Fruit fly (Drosophila melanogaster) whole organism, embryonic: ENCODE data around the gene CG5235.

Experiments used
- Adf1 ChIP-seq: fragments of 200-800 bp; sonication (Bioruptor generic); IDR thresholded peaks from 2 replicates; pipeline ENCODE4 v1.3.6; 2022; ENCODE audit warnings: missing biosample characterization, missing genetic modification characterization
- B-H1 ChIP-seq: fragments of 200-800 bp; sonication (Bioruptor generic); IDR thresholded peaks from 3 replicates; pipeline ENCODE4 v1.3.6; 2022; ENCODE audit warnings: missing biosample characterization, missing genetic modification characterization
- CG12219 ChIP-seq: fragments of 200-800 bp; sonication (Bioruptor generic); optimal IDR thresholded peaks from 3 replicates; lab custom pipeline; 2018; ENCODE audit warnings: missing biosample characterization, mild to moderate bottlenecking, missing genetic modification characterization
- CG12236 ChIP-seq: fragments of 200-800 bp; sonication (Bioruptor generic); optimal IDR thresholded peaks from 2 replicates; lab custom pipeline; 2016; ENCODE audit warnings: missing biosample characterization, missing genetic modification characterization
- CG13123 ChIP-seq: fragments of 200-800 bp; sonication (Bioruptor generic); optimal IDR thresholded peaks from 2 replicates; lab custom pipeline; 2016; ENCODE audit warnings: missing biosample characterization, missing genetic modification characterization
- CG13424 ChIP-seq: fragments of 200-800 bp; sonication (Bioruptor generic); optimal IDR thresholded peaks from 2 replicates; lab custom pipeline; 2019; ENCODE audit warnings: missing biosample characterization, mild to moderate bottlenecking, missing genetic modification characterization, moderate library complexity
- CG13894 ChIP-seq: fragments of 200-800 bp; sonication (Bioruptor generic); optimal IDR thresholded peaks from 3 replicates; lab custom pipeline; 2018; ENCODE audit warnings: missing biosample characterization, mild to moderate bottlenecking, missing genetic modification characterization, moderate library complexity
- CG15514 ChIP-seq: fragments of 200-800 bp; sonication (Bioruptor generic); optimal IDR thresholded peaks from 3 replicates; lab custom pipeline; 2017; ENCODE audit warnings: missing biosample characterization, missing genetic modification characterization, mild to moderate bottlenecking, moderate library complexity, missing genetic modification reagents
- CG1603 ChIP-seq: fragments of 200-800 bp; sonication (Bioruptor generic); optimal IDR thresholded peaks from 2 replicates; lab custom pipeline; 2019; ENCODE audit warnings: missing biosample characterization, mild to moderate bottlenecking, missing genetic modification characterization, moderate library complexity
- CG17186 ChIP-seq: fragments of 200-800 bp; sonication (Bioruptor generic); optimal IDR thresholded peaks from 3 replicates; lab custom pipeline; 2017; ENCODE audit warnings: missing biosample characterization, missing genetic modification reagents, missing genetic modification characterization
- CG31224 ChIP-seq: fragments of 200-800 bp; sonication (Bioruptor generic); IDR thresholded peaks from 2 replicates; pipeline ENCODE4 v1.3.6; 2022; ENCODE audit warnings: missing biosample characterization, missing genetic modification characterization
- CG34422 ChIP-seq: fragments of 200-800 bp; sonication (Bioruptor generic); IDR thresholded peaks from 3 replicates; pipeline ENCODE4 v1.3.6; 2022; ENCODE audit warnings: missing biosample characterization, missing genetic modification characterization
- CG3847 ChIP-seq: fragments of 200-800 bp; sonication (Bioruptor generic); IDR thresholded peaks from 2 replicates; pipeline ENCODE4 v1.3.6; 2022; ENCODE audit warnings: missing biosample characterization, missing genetic modification characterization
- CG4707 ChIP-seq: fragments of 200-800 bp; sonication (Bioruptor generic); optimal IDR thresholded peaks from 2 replicates; lab custom pipeline; 2018; ENCODE audit warnings: missing biosample characterization, mild to moderate bottlenecking, missing genetic modification characterization, moderate library complexity
- CG6654 ChIP-seq: fragments of 200-800 bp; sonication (Bioruptor generic); optimal IDR thresholded peaks from 2 replicates; lab custom pipeline; 2017; ENCODE audit warnings: missing biosample characterization, mild to moderate bottlenecking, missing genetic modification characterization
- CG7745 ChIP-seq: fragments of 200-800 bp; sonication (Bioruptor generic); optimal IDR thresholded peaks from 2 replicates; lab custom pipeline; 2018; ENCODE audit warnings: missing biosample characterization, mild to moderate bottlenecking, missing genetic modification characterization, moderate library complexity
- CG7987 ChIP-seq: fragments of 200-800 bp; sonication (Bioruptor generic); optimal IDR thresholded peaks from 2 replicates; lab custom pipeline; 2018; ENCODE audit warnings: missing biosample characterization, mild to moderate bottlenecking, missing genetic modification characterization, moderate library complexity
- CG9437 ChIP-seq: fragments of 200-800 bp; sonication (Bioruptor generic); optimal IDR thresholded peaks from 2 replicates; lab custom pipeline; 2018; ENCODE audit warnings: missing biosample characterization, mild to moderate bottlenecking, missing genetic modification characterization
- CG9609 ChIP-seq: fragments of 200-800 bp; sonication (Bioruptor generic); optimal IDR thresholded peaks from 3 replicates; lab custom pipeline; 2016; ENCODE audit warnings: missing biosample characterization, missing genetic modification characterization
- Dp ChIP-seq: fragments of 200-800 bp; sonication (Bioruptor generic); optimal IDR thresholded peaks from 2 replicates; lab custom pipeline; 2018; ENCODE audit warnings: missing biosample characterization, mild to moderate bottlenecking, missing genetic modification characterization, moderate library complexity
- Dref ChIP-seq: fragments of 200-800 bp; sonication (Bioruptor generic); IDR thresholded peaks from 2 replicates; pipeline ENCODE4 v1.3.6; 2022; ENCODE audit warnings: missing biosample characterization, missing genetic modification characterization
- Drgx ChIP-seq: fragments of 200-800 bp; sonication (Bioruptor generic); IDR thresholded peaks from 2 replicates; pipeline ENCODE4 v1.3.6; 2022; ENCODE audit warnings: missing biosample characterization, missing genetic modification characterization
- E2f2 ChIP-seq: fragments of 200-800 bp; sonication (Bioruptor generic); IDR thresholded peaks from 2 replicates; pipeline ENCODE4 v1.3.6; 2022; ENCODE audit warnings: missing biosample characterization, missing genetic modification characterization
- HmgD ChIP-seq: fragments of 200-800 bp; sonication (Bioruptor generic); optimal IDR thresholded peaks from 3 replicates; lab custom pipeline; 2016; ENCODE audit warnings: missing biosample characterization, missing genetic modification characterization
- Hmx ChIP-seq: fragments of 200-800 bp; sonication (Bioruptor generic); optimal IDR thresholded peaks from 2 replicates; lab custom pipeline; 2016; ENCODE audit warnings: missing biosample characterization, missing genetic modification characterization
- MESR4 ChIP-seq: fragments of 200-800 bp; sonication (Bioruptor generic); optimal IDR thresholded peaks from 2 replicates; lab custom pipeline; 2018; ENCODE audit warnings: missing biosample characterization, mild to moderate bottlenecking, missing genetic modification characterization, moderate library complexity
- Mad ChIP-seq: fragments of 200-800 bp; sonication (Bioruptor generic); optimal IDR thresholded peaks from 2 replicates; lab custom pipeline; 2016; ENCODE audit warnings: missing biosample characterization, missing genetic modification characterization
- Nf-YA ChIP-seq: fragments of 200-800 bp; sonication (Bioruptor generic); IDR thresholded peaks from 2 replicates; pipeline ENCODE4 v1.3.6; 2022; ENCODE audit warnings: missing biosample characterization, missing genetic modification characterization
- Oaz ChIP-seq: fragments of 200-800 bp; sonication (Bioruptor generic); IDR thresholded peaks from 2 replicates; pipeline ENCODE4 v1.3.6; 2022; ENCODE audit warnings: missing biosample characterization, missing genetic modification characterization
- PHDP ChIP-seq: fragments of 200-800 bp; sonication (Bioruptor generic); optimal IDR thresholded peaks from 3 replicates; lab custom pipeline; 2018; ENCODE audit warnings: missing biosample characterization, mild to moderate bottlenecking, missing genetic modification characterization, moderate library complexity
- Pdp1 ChIP-seq, 2 experiments: fragments of 200-800 bp; sonication (Bioruptor generic); optimal IDR thresholded peaks; 3 replicates each; lab custom pipeline; 2016; ENCODE audit warnings: missing biosample characterization in 2 of 2, missing genetic modification characterization in 2 of 2, mild to moderate bottlenecking in 1 of 2, moderate library complexity in 1 of 2
- Ptx1 ChIP-seq: fragments of 200-800 bp; sonication (Bioruptor generic); IDR thresholded peaks from 2 replicates; pipeline ENCODE4 v1.3.6; 2022; ENCODE audit warnings: missing biosample characterization, missing genetic modification characterization
- Side ChIP-seq: fragments of 200-800 bp; sonication (Bioruptor generic); optimal IDR thresholded peaks from 2 replicates; lab custom pipeline; 2016; ENCODE audit warnings: missing biosample characterization, missing genetic modification characterization
- Sox100B ChIP-seq: fragments of 200-800 bp; sonication (Bioruptor generic); optimal IDR thresholded peaks from 3 replicates; lab custom pipeline; 2018; ENCODE audit warnings: missing biosample characterization, mild to moderate bottlenecking, missing genetic modification characterization
- cwo ChIP-seq: fragments of 200-800 bp; sonication (Bioruptor generic); optimal IDR thresholded peaks from 3 replicates; lab custom pipeline; 2017; ENCODE audit warnings: missing biosample characterization, missing genetic modification characterization, mild to moderate bottlenecking, moderate library complexity, missing genetic modification reagents
- dimm ChIP-seq: fragments of 200-800 bp; sonication (Bioruptor generic); IDR thresholded peaks from 2 replicates; pipeline ENCODE4 v1.3.6; 2022; ENCODE audit warnings: missing biosample characterization, missing genetic modification characterization
- dmrt99B ChIP-seq: fragments of 200-800 bp; sonication (Bioruptor generic); optimal IDR thresholded peaks from 2 replicates; lab custom pipeline; 2018; ENCODE audit warnings: missing biosample characterization, mild to moderate bottlenecking, missing genetic modification characterization, moderate library complexity
- fd3F ChIP-seq: fragments of 200-800 bp; sonication (Bioruptor generic); optimal IDR thresholded peaks from 2 replicates; lab custom pipeline; 2018; ENCODE audit warnings: missing biosample characterization, mild to moderate bottlenecking, missing genetic modification characterization, moderate library complexity
- gcm2 ChIP-seq: fragments of 200-800 bp; sonication (Bioruptor generic); optimal IDR thresholded peaks from 2 replicates; lab custom pipeline; 2016; ENCODE audit warnings: missing biosample characterization, missing genetic modification characterization
- hth ChIP-seq: fragments of >200 bp; optimal IDR thresholded peaks from 2 replicates; lab custom pipeline; 2017; ENCODE audit warnings: inconsistent platforms
- pb ChIP-seq: fragments of 200-800 bp; sonication (Bioruptor generic); optimal IDR thresholded peaks from 3 replicates; lab custom pipeline; 2016; ENCODE audit warnings: missing biosample characterization, missing genetic modification characterization
- phol ChIP-seq: fragments of 200-800 bp; sonication (Bioruptor generic); optimal IDR thresholded peaks from 3 replicates; lab custom pipeline; 2018; ENCODE audit warnings: missing biosample characterization, mild to moderate bottlenecking, missing genetic modification characterization, moderate library complexity
- sens-2 ChIP-seq: fragments of 200-800 bp; sonication (Bioruptor generic); IDR thresholded peaks from 2 replicates; pipeline ENCODE4 v1.3.6; 2022; ENCODE audit warnings: missing biosample characterization, missing genetic modification characterization
- seq ChIP-seq: fragments of 200-800 bp; sonication (Bioruptor generic); IDR thresholded peaks from 2 replicates; pipeline ENCODE4 v1.3.6; 2022; ENCODE audit warnings: missing biosample characterization, missing genetic modification characterization
- sob ChIP-seq: fragments of 200-800 bp; sonication (Bioruptor generic); IDR thresholded peaks from 2 replicates; pipeline ENCODE4 v1.3.6; 2022; ENCODE audit warnings: missing biosample characterization, missing genetic modification characterization
- sr ChIP-seq: fragments of 200-800 bp; sonication (Bioruptor generic); IDR thresholded peaks from 3 replicates; pipeline ENCODE4 v1.3.6; 2022; ENCODE audit warnings: missing biosample characterization, missing genetic modification characterization
- stwl ChIP-seq: fragments of 200-800 bp; sonication (Bioruptor generic); optimal IDR thresholded peaks from 3 replicates; lab custom pipeline; 2018; ENCODE audit warnings: missing biosample characterization, mild to moderate bottlenecking, missing genetic modification characterization, moderate library complexity
- wor ChIP-seq: fragments of 200-800 bp; sonication (Bioruptor generic); IDR thresholded peaks from 2 replicates; pipeline ENCODE4 v1.3.6; 2022; ENCODE audit warnings: missing biosample characterization, missing genetic modification characterization

CG5235 gene

dm6 chr3L:16132067-16132418, 41.9 kb upstream of the CG5235 start (continued):
- TF ChIP-seq B-H1 (GFP tag; lab: Robert Waterston, UW): no peak
- no peak for TF ChIP-seq Mad
- TF ChIP-seq CG34422 (GFP tag; lab: Robert Waterston, UW): peak; percentile 3; the same call in 1 of the 3 replicates
- no peak for TF ChIP-seq CG13123 (GFP tag; lab: Kevin White, UChicago)
- TF ChIP-seq, all 482 proteins: peak for 17

DNA sequence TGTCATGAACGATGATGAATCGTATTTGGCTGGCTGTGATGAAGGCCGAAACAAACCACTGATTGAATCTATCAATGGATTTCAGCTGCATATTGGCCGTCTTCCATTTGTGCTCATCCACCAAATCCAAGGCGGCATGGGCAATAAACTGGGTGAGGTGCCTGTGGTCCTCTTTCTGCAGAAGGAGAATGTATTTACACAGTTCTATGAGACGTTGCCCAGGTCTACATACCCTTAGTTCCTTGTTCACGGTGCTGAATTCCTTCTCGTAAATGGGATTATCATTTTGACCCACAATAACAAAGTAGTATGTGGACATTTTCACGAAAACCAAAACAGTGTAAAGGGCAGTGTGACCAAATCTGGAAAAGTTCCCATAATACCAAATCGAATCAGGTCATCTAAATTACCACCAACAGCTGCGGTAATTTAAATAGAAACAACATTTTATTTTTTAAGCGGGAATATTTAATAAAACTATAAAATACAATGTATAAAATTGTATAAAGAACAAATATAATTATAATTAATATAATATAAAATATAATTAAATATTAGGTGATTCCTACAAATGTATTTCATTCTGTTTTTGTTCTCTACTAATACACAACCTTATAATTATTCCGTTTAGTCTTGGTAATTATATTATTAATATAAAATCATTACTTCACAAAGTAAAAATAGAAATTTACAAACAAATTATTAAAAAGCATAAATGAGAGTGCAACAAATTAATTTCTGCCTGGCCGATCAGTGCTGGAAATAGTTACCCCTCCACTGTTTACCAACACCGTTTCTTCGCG, 41.3 kb upstream of the CG5235 start, which contains the start of the genes Trs20 and elg1:
Gene Trs20 (minus strand): TSS at position 369 of the 803 bp plus-strand sequence.
Gene elg1 (plus strand): TSS at position 765 of the 803 bp plus-strand sequence.
- TF ChIP-seq E2f2 (GFP tag; lab: Robert Waterston, UW): peak; percentile 79; the same call in 1 of the 2 replicates
- no peak for TF ChIP-seq Nf-YA (GFP tag; lab: Robert Waterston, UW)
- peak; percentile 59 for TF ChIP-seq sob (GFP tag; lab: Robert Waterston, UW)
- TF ChIP-seq cwo (GFP tag; lab: Kevin White, UChicago): peak; percentile 33
- TF ChIP-seq CG3847: peak; percentile 85
- no peak for TF ChIP-seq CG12219 (GFP tag; lab: Kevin White, UChicago)
- peak; percentile 79 for TF ChIP-seq Dp
- TF ChIP-seq PHDP (tag; lab: Kevin White, UChicago): peak; percentile 70
- no peak for TF ChIP-seq dimm (GFP tag; lab: Robert Waterston, UW)
- no peak for TF ChIP-seq CG12236 (GFP tag; lab: Kevin White, UChicago)
- TF ChIP-seq seq (GFP tag; lab: Robert Waterston, UW): 0 out of 2 replicates have a peak, but pooled peaks have one; percentile 22
- no peak for TF ChIP-seq sens-2 (GFP tag; lab: Robert Waterston, UW)
- no peak for TF ChIP-seq CG4707 (GFP tag; lab: Kevin White, UChicago)
- peak; percentile 73 for TF ChIP-seq CG13424 (tag; lab: Kevin White, UChicago)
- TF ChIP-seq phol (tag; lab: Kevin White, UChicago): peak; percentile 63
- no peak for TF ChIP-seq wor (GFP tag; lab: Robert Waterston, UW)
- peak; percentile 7 for TF ChIP-seq gcm2 (GFP tag; lab: Kevin White, UChicago)
- peak; percentile 46 for TF ChIP-seq stwl (tag; lab: Kevin White, UChicago)
- TF ChIP-seq CG1603 (tag; lab: Kevin White, UChicago): peak; percentile 43
- TF ChIP-seq Pdp1 (GFP tag; optimal IDR thresholded peaks at IDR 0.05; lab: Kevin White, UChicago): peak in 1 of 2 experiments; percentile 5
- no peak for TF ChIP-seq sr (GFP tag; lab: Robert Waterston, UW)
- no peak for TF ChIP-seq Adf1 (GFP tag; lab: Robert Waterston, UW)
- TF ChIP-seq CG6654 (GFP tag; lab: Kevin White, UChicago): no peak
- no peak for TF ChIP-seq hth (lab: Kevin White, UChicago)
- TF ChIP-seq HmgD: no peak
- no peak for TF ChIP-seq CG7987 (GFP tag; lab: Kevin White, UChicago)
- no peak for TF ChIP-seq pb (GFP tag; lab: Kevin White, UChicago)
- peak; percentile 71 for TF ChIP-seq Sox100B (GFP tag; lab: Kevin White, UChicago)
- peak; percentile 47 for TF ChIP-seq Ptx1 (GFP tag; lab: Robert Waterston, UW)
- no peak for TF ChIP-seq Drgx (GFP tag; lab: Robert Waterston, UW)
- peak; percentile 15 for TF ChIP-seq CG13894
- TF ChIP-seq CG9609 (GFP tag; lab: Kevin White, UChicago): no peak
- TF ChIP-seq Oaz (GFP tag; lab: Robert Waterston, UW): no peak
- peak; percentile 46 for TF ChIP-seq fd3F (GFP tag; lab: Kevin White, UChicago)
- TF ChIP-seq Dref: no peak
- no peak for TF ChIP-seq CG17186 (GFP tag; lab: Kevin White, UChicago)
- no peak for TF ChIP-seq CG7745
- TF ChIP-seq Side (GFP tag; lab: Kevin White, UChicago): no peak
- peak; percentile 62 for TF ChIP-seq CG9437
- TF ChIP-seq Hmx (GFP tag; lab: Kevin White, UChicago): no peak
- TF ChIP-seq CG31224 (GFP tag; lab: Robert Waterston, UW): no peak
- no peak for TF ChIP-seq dmrt99B
- TF ChIP-seq MESR4 (GFP tag; lab: Kevin White, UChicago): peak; percentile 75
- TF ChIP-seq CG15514 (GFP tag; lab: Kevin White, UChicago): peak; percentile 50
